Fruit fly (Drosophila melanogaster) whole organism, embryonic: Measurements from ENCODE around the gene CG13634.
A peak's percentile ranks its signal among the peaks of the same experiment; 100 is the strongest.

ENCODE experiments used
- Antp ChIP-seq: fragments of 200-800 bp; sonication (Bioruptor generic); optimal IDR thresholded peaks from 3 replicates; lab custom pipeline; 2016; ENCODE audit warnings: missing biosample characterization, missing genetic modification characterization
- CG10147 ChIP-seq: fragments of 200-800 bp; sonication (Bioruptor generic); optimal IDR thresholded peaks from 2 replicates; lab custom pipeline; 2019; ENCODE audit warnings: missing biosample characterization, mild to moderate bottlenecking, missing genetic modification characterization, moderate library complexity
- CG10267 ChIP-seq: fragments of 200-800 bp; sonication (Bioruptor generic); optimal IDR thresholded peaks from 2 replicates; lab custom pipeline; 2018; ENCODE audit warnings: missing biosample characterization, mild to moderate bottlenecking, missing genetic modification characterization, moderate library complexity
- CG10979 ChIP-seq: fragments of 200-800 bp; sonication (Bioruptor generic); optimal IDR thresholded peaks from 2 replicates; lab custom pipeline; 2018; ENCODE audit warnings: missing biosample characterization, mild to moderate bottlenecking, missing genetic modification characterization, moderate library complexity
- CG11695 ChIP-seq: fragments of 200-800 bp; sonication (Bioruptor generic); IDR thresholded peaks from 3 replicates; pipeline ENCODE4 v1.3.6; 2022; ENCODE audit warnings: missing biosample characterization, missing genetic modification characterization
- CG12104 ChIP-seq: fragments of 200-800 bp; sonication (Bioruptor generic); optimal IDR thresholded peaks from 3 replicates; lab custom pipeline; 2016; ENCODE audit warnings: missing biosample characterization, missing genetic modification characterization
- CG13296 ChIP-seq: fragments of 200-800 bp; sonication (Bioruptor generic); optimal IDR thresholded peaks from 3 replicates; lab custom pipeline; 2018; ENCODE audit warnings: missing biosample characterization, mild to moderate bottlenecking, missing genetic modification characterization
- CG17912 ChIP-seq: fragments of 200-800 bp; sonication (Bioruptor generic); optimal IDR thresholded peaks from 2 replicates; lab custom pipeline; 2018; ENCODE audit warnings: missing biosample characterization, mild to moderate bottlenecking, missing genetic modification characterization
- CG1832 ChIP-seq: fragments of 200-800 bp; sonication (Bioruptor generic); optimal IDR thresholded peaks from 2 replicates; lab custom pipeline; 2017; ENCODE audit warnings: missing biosample characterization, mild to moderate bottlenecking, missing genetic modification characterization, inconsistent platforms
- CG18619 ChIP-seq: fragments of 200-800 bp; sonication (Bioruptor generic); optimal IDR thresholded peaks from 3 replicates; lab custom pipeline; 2017; ENCODE audit warnings: missing biosample characterization, mild to moderate bottlenecking, missing genetic modification characterization
- CG2129 ChIP-seq: fragments of 200-800 bp; sonication (Bioruptor generic); IDR thresholded peaks from 2 replicates; pipeline ENCODE4 v1.3.6; 2022; ENCODE audit warnings: missing biosample characterization, missing genetic modification characterization; ENCODE audit not compliant: partially characterized antibody
- CG2202 ChIP-seq: fragments of 200-800 bp; sonication (Bioruptor generic); optimal IDR thresholded peaks from 2 replicates; lab custom pipeline; 2018; ENCODE audit warnings: missing biosample characterization, mild to moderate bottlenecking, missing genetic modification characterization
- CG30431 ChIP-seq: fragments of 200-800 bp; sonication (Bioruptor generic); optimal IDR thresholded peaks from 2 replicates; lab custom pipeline; 2017; ENCODE audit warnings: missing biosample characterization, missing genetic modification characterization
- CG34376 ChIP-seq: fragments of 200-800 bp; sonication (Bioruptor generic); optimal IDR thresholded peaks from 2 replicates; lab custom pipeline; 2018; ENCODE audit warnings: missing biosample characterization, mild to moderate bottlenecking, missing genetic modification characterization
- CG42726 ChIP-seq: fragments of 200-800 bp; sonication (Bioruptor generic); IDR thresholded peaks from 2 replicates; pipeline ENCODE4 v1.3.6; 2022; ENCODE audit warnings: missing biosample characterization, missing genetic modification characterization; ENCODE audit not compliant: partially characterized antibody
- CG4360 ChIP-seq: fragments of 200-800 bp; sonication (Bioruptor generic); IDR thresholded peaks from 2 replicates; pipeline ENCODE4 v1.3.6; 2022; ENCODE audit warnings: missing biosample characterization, missing genetic modification characterization
- CG6689 ChIP-seq: fragments of 200-800 bp; sonication (Bioruptor generic); IDR thresholded peaks from 2 replicates; pipeline ENCODE4 v1.3.6; 2022; ENCODE audit warnings: missing biosample characterization, missing genetic modification characterization
- CG7271 ChIP-seq: fragments of 200-800 bp; sonication (Bioruptor generic); optimal IDR thresholded peaks from 2 replicates; lab custom pipeline; 2018; ENCODE audit warnings: missing biosample characterization, mild to moderate bottlenecking, missing genetic modification characterization, moderate library complexity
- CG8924 ChIP-seq: fragments of 200-800 bp; optimal IDR thresholded peaks from 3 replicates; lab custom pipeline; 2019; ENCODE audit warnings: missing biosample characterization, mild to moderate bottlenecking, missing genetic modification characterization, moderate library complexity
- CHES-1-like ChIP-seq: fragments of 200-800 bp; sonication (Bioruptor generic); optimal IDR thresholded peaks from 2 replicates; lab custom pipeline; 2016; ENCODE audit warnings: missing biosample characterization, missing genetic modification characterization
- CoRest ChIP-seq: fragments of 200-800 bp; sonication (Bioruptor generic); optimal IDR thresholded peaks from 3 replicates; lab custom pipeline; 2018; ENCODE audit warnings: missing biosample characterization, mild to moderate bottlenecking, missing genetic modification characterization, moderate library complexity
- Dek ChIP-seq: fragments of 200-800 bp; sonication (Bioruptor generic); optimal IDR thresholded peaks from 3 replicates; lab custom pipeline; 2019; ENCODE audit warnings: missing biosample characterization, mild to moderate bottlenecking, missing genetic modification characterization, moderate library complexity
- Doc2 ChIP-seq: fragments of 200-800 bp; sonication (Bioruptor generic); IDR thresholded peaks from 2 replicates; pipeline ENCODE4 v1.3.6; 2022; ENCODE audit warnings: missing biosample characterization, missing genetic modification characterization
- Hey ChIP-seq: fragments of 200-800 bp; sonication (Bioruptor generic); optimal IDR thresholded peaks from 3 replicates; lab custom pipeline; 2018; ENCODE audit warnings: missing biosample characterization, mild to moderate bottlenecking, missing genetic modification characterization
- Hsf ChIP-seq: fragments of 200-800 bp; sonication (Bioruptor generic); optimal IDR thresholded peaks from 3 replicates; lab custom pipeline; 2016; ENCODE audit warnings: missing biosample characterization, missing genetic modification characterization
- Lpt ChIP-seq: fragments of >200 bp; optimal IDR thresholded peaks from 2 replicates; lab custom pipeline; 2018; ENCODE audit warnings: missing biosample characterization, missing genetic modification characterization
- MBD-R2 ChIP-seq: fragments of 200-800 bp; sonication (Bioruptor generic); IDR thresholded peaks from 2 replicates; pipeline ENCODE4 v1.3.6; 2022; ENCODE audit warnings: missing biosample characterization, missing genetic modification characterization
- Pdp1 ChIP-seq, 2 experiments: fragments of 200-800 bp; sonication (Bioruptor generic); optimal IDR thresholded peaks; 3 replicates each; lab custom pipeline; 2016; ENCODE audit warnings: missing biosample characterization in 2 of 2, missing genetic modification characterization in 2 of 2, mild to moderate bottlenecking in 1 of 2, moderate library complexity in 1 of 2
- Rfx ChIP-seq: fragments of 200-800 bp; sonication (Bioruptor generic); IDR thresholded peaks from 2 replicates; pipeline ENCODE4 v1.3.6; 2022; ENCODE audit warnings: missing biosample characterization, missing genetic modification characterization
- Six4 ChIP-seq: fragments of 200-800 bp; sonication (Bioruptor generic); optimal IDR thresholded peaks from 2 replicates; lab custom pipeline; 2016; ENCODE audit warnings: missing biosample characterization, missing genetic modification characterization
- aop ChIP-seq: fragments of 200-800 bp; sonication (Bioruptor generic); IDR thresholded peaks from 2 replicates; pipeline ENCODE4 v1.3.6; 2022; ENCODE audit warnings: missing biosample characterization, missing genetic modification characterization
- bab2 ChIP-seq: fragments of 200-800 bp; sonication (Bioruptor generic); optimal IDR thresholded peaks from 2 replicates; lab custom pipeline; 2016; ENCODE audit warnings: missing biosample characterization, missing genetic modification characterization
- btn ChIP-seq: fragments of 200-800 bp; sonication (Bioruptor generic); optimal IDR thresholded peaks from 2 replicates; lab custom pipeline; 2016; ENCODE audit warnings: missing biosample characterization, missing genetic modification characterization
- caup ChIP-seq: fragments of 200-800 bp; sonication (Bioruptor generic); optimal IDR thresholded peaks from 3 replicates; lab custom pipeline; 2017; ENCODE audit warnings: missing biosample characterization, mild to moderate bottlenecking, missing genetic modification characterization, moderate library complexity; ENCODE audit not compliant: severe bottlenecking
- cwo ChIP-seq: fragments of 200-800 bp; sonication (Bioruptor generic); optimal IDR thresholded peaks from 3 replicates; lab custom pipeline; 2017; ENCODE audit warnings: missing biosample characterization, missing genetic modification characterization, mild to moderate bottlenecking, moderate library complexity, missing genetic modification reagents
- gro ChIP-seq: fragments of 200-800 bp; sonication (Bioruptor generic); optimal IDR thresholded peaks from 2 replicates; lab custom pipeline; 2016; ENCODE audit warnings: missing biosample characterization, missing genetic modification characterization
- hkb ChIP-seq, 2 experiments: fragments of 200-800 bp in 1 of 2; fragments of >200 bp in 1 of 2; sonication (Bioruptor generic) in 1 of 2; IDR thresholded peaks in 1 of 2; optimal IDR thresholded peaks in 1 of 2; 2 replicates each; pipeline versions ENCODE4 v1.3.6 to Lab custom; 2017 to 2022; ENCODE audit warnings: missing biosample characterization in 1 of 2, missing genetic modification characterization in 1 of 2
- hth ChIP-seq: fragments of >200 bp; optimal IDR thresholded peaks from 2 replicates; lab custom pipeline; 2017; ENCODE audit warnings: inconsistent platforms
- klu ChIP-seq: fragments of 200-800 bp; sonication (Bioruptor generic); IDR thresholded peaks from 2 replicates; pipeline ENCODE4 v1.3.6; 2022; ENCODE audit warnings: missing biosample characterization, missing genetic modification characterization
- lmd ChIP-seq: fragments of 200-800 bp; sonication (Bioruptor generic); IDR thresholded peaks from 2 replicates; pipeline ENCODE4 v1.3.6; 2022; ENCODE audit warnings: missing biosample characterization, missing genetic modification characterization
- oc ChIP-seq: fragments of 200-800 bp; sonication (Bioruptor generic); optimal IDR thresholded peaks from 2 replicates; lab custom pipeline; 2018; ENCODE audit warnings: missing biosample characterization, mild to moderate bottlenecking, missing genetic modification characterization, moderate library complexity
- odd ChIP-seq: fragments of 200-800 bp; sonication (Bioruptor generic); optimal IDR thresholded peaks from 2 replicates; lab custom pipeline; 2017; ENCODE audit warnings: missing biosample characterization, mild to moderate bottlenecking, missing genetic modification characterization
- pan ChIP-seq, 4 experiments: fragments of >200 bp in 3 of 4; fragments of 200-800 bp in 1 of 4; sonication (Bioruptor generic) in 1 of 4; optimal IDR thresholded peaks in 3 of 4; IDR thresholded peaks in 1 of 4; 2 replicates each; pipeline versions ENCODE4 v1.3.6 to Lab custom; 2017 to 2022; ENCODE audit warnings: missing biosample characterization in 2 of 4, missing genetic modification characterization in 2 of 4, mixed read lengths in 1 of 4
- peb ChIP-seq: fragments of 200-800 bp; sonication (Bioruptor generic); IDR thresholded peaks from 2 replicates; pipeline ENCODE4 v1.3.6; 2022; ENCODE audit warnings: missing biosample characterization, missing genetic modification characterization
- ranshi ChIP-seq: fragments of 200-800 bp; sonication (Bioruptor generic); IDR thresholded peaks from 2 replicates; pipeline ENCODE4 v1.3.6; 2022; ENCODE audit warnings: missing biosample characterization, missing genetic modification characterization
- tll ChIP-seq, 2 experiments: fragments of 200-800 bp in 1 of 2; fragments of >200 bp in 1 of 2; sonication (Bioruptor generic) in 1 of 2; optimal IDR thresholded peaks; 2 replicates each; lab custom pipeline; 2017 to 2019; ENCODE audit warnings: missing biosample characterization in 2 of 2, missing genetic modification characterization in 2 of 2, mild to moderate bottlenecking in 1 of 2, moderate library complexity in 1 of 2
- unc-4 ChIP-seq: fragments of 200-800 bp; sonication (Bioruptor generic); IDR thresholded peaks from 2 replicates; pipeline ENCODE4 v1.3.6; 2022; ENCODE audit warnings: missing biosample characterization, missing genetic modification characterization; ENCODE audit not compliant: partially characterized antibody
- wdn ChIP-seq: fragments of 200-800 bp; sonication (Bioruptor generic); IDR thresholded peaks from 2 replicates; pipeline ENCODE4 v1.3.6; 2022; ENCODE audit warnings: missing biosample characterization, missing genetic modification characterization

The CG13634 gene

dm6 chr3R:24813637-24814301 is 23.8 kb upstream of the CG13634 start, which contains the start of the genes lili and CG34150 (continued):
- TF ChIP-seq caup (GFP tag; lab: Kevin White, UChicago) (peak; percentile 53), CG2202 (peak; percentile 32), Hsf (peak; percentile 84), CG13296 (GFP tag; lab: Kevin White, UChicago) (peak; percentile 74), wdn (GFP tag; lab: Robert Waterston, UW) (no peak), btn (GFP tag; lab: Kevin White, UChicago) (no peak), hkb (optimal IDR thresholded peaks at IDR 0.05; lab: Kevin White, UChicago) (peak; percentile 19), hkb (GFP tag; IDR thresholded peaks at IDR 0.05; lab: Robert Waterston, UW) (peak; percentile 69), tll (GFP tag; optimal IDR thresholded peaks at IDR 0.05; lab: Kevin White, UChicago) (peak in 1 of 2 experiments; percentile 9), CG42726 (peak; percentile 56; the same call in 1 of the 2 replicates), CG4360 (GFP tag; lab: Robert Waterston, UW) (no peak), CG34376 (GFP tag; lab: Kevin White, UChicago) (peak; percentile 66), ranshi (GFP tag; lab: Robert Waterston, UW) (peak; percentile 55; the same call in 1 of the 2 replicates), CoRest (tag; lab: Kevin White, UChicago) (peak; percentile 85), CG10267 (tag; lab: Kevin White, UChicago) (peak; percentile 80), CG18619 (GFP tag; lab: Kevin White, UChicago) (peak; percentile 42), Rfx (GFP tag; lab: Robert Waterston, UW) (peak; percentile 78), hth (lab: Kevin White, UChicago) (no peak), Hey (tag; lab: Kevin White, UChicago) (no peak), Lpt (GFP tag; lab: Kevin White, UChicago) (no peak), bab2 (peak; percentile 76), Dek (tag; lab: Kevin White, UChicago) (peak; percentile 62), MBD-R2 (GFP tag; lab: Robert Waterston, UW) (peak; percentile 93), odd (GFP tag; lab: Kevin White, UChicago) (no peak), CG30431 (GFP tag; lab: Kevin White, UChicago) (no peak), CG7271 (tag; lab: Kevin White, UChicago) (peak; percentile 66), lmd (peak; percentile 61; the same call in 1 of the 2 replicates), oc (tag; lab: Kevin White, UChicago) (no peak), aop (no peak), CG11695 (no peak), gro (peak; percentile 81), CG2129 (GFP tag; lab: Robert Waterston, UW) (peak; percentile 41; the same call in 1 of the 2 replicates), Pdp1 (GFP tag; optimal IDR thresholded peaks at IDR 0.05; lab: Kevin White, UChicago) (peak; percentile 65 to 66), CHES-1-like (GFP tag; lab: Kevin White, UChicago) (peak; percentile 80), Six4 (GFP tag; lab: Kevin White, UChicago) (peak; percentile 77), CG8924 (peak; percentile 75), cwo (GFP tag; lab: Kevin White, UChicago) (peak; percentile 40), Antp (GFP tag; lab: Kevin White, UChicago) (peak; percentile 55), CG10979 (tag; lab: Kevin White, UChicago) (peak; percentile 57), peb (GFP tag; lab: Robert Waterston, UW) (peak; percentile 52; the same call in 1 of the 2 replicates), CG1832 (GFP tag; lab: Kevin White, UChicago) (no peak), unc-4 (peak; percentile 89), CG10147 (GFP tag; lab: Kevin White, UChicago) (peak; percentile 70), pan (optimal IDR thresholded peaks at IDR 0.05; lab: Kevin White, UChicago) (no peak), pan (GFP tag; optimal IDR thresholded peaks at IDR 0.05 in 1 of 2, IDR thresholded peaks at IDR 0.05 in 1 of 2) (peak in 1 of 2 experiments; percentile 67), CG12104 (GFP tag; lab: Kevin White, UChicago) (peak; percentile 52), CG17912 (no peak), klu (peak; percentile 69), CG6689 (GFP tag; lab: Robert Waterston, UW) (peak; percentile 80), Doc2 (no peak)
